Worm (Caenorhabditis elegans) whole organism, late embryonic: ENCODE measurements around the gene Y53G8AM.8.

Source experiments
- ahr-1 ChIP-seq: sonication (generic microtip); optimal IDR thresholded peaks from 2 replicates; lab custom pipeline; 2016; ENCODE audit warnings: missing genetic modification characterization, missing compliant biosample characterization
- ceh-48 ChIP-seq: sonication (generic microtip); optimal IDR thresholded peaks from 2 replicates; lab custom pipeline; 2016; ENCODE audit warnings: missing genetic modification characterization, inconsistent platforms, missing compliant biosample characterization
- elt-2 ChIP-seq: sonication (generic microtip); optimal IDR thresholded peaks from 2 replicates; lab custom pipeline; 2016; ENCODE audit warnings: missing genetic modification reagents, missing genetic modification characterization, missing compliant biosample characterization
- fkh-10 ChIP-seq: fragments of 150-350 bp; optimal IDR thresholded peaks from 2 replicates; lab custom pipeline; 2014; ENCODE audit warnings: missing biosample characterization, missing genetic modification reagents, missing genetic modification characterization
- gmeb-2 ChIP-seq: sonication (generic microtip); optimal IDR thresholded peaks from 2 replicates; lab custom pipeline; 2016; ENCODE audit warnings: missing genetic modification characterization, inconsistent platforms, missing compliant biosample characterization
- lin-11 ChIP-seq: fragments of 200-800 bp; sonication (Bioruptor generic); optimal IDR thresholded peaks from 2 replicates; lab custom pipeline; 2018; ENCODE audit warnings: mild to moderate bottlenecking, missing genetic modification characterization, missing compliant biosample characterization
- madf-2 ChIP-seq: sonication (generic microtip); optimal IDR thresholded peaks from 2 replicates; lab custom pipeline; 2017; ENCODE audit warnings: missing genetic modification characterization, missing compliant biosample characterization
- ref-2 ChIP-seq: sonication (generic microtip); optimal IDR thresholded peaks from 2 replicates; lab custom pipeline; 2016; ENCODE audit warnings: missing genetic modification characterization, missing compliant biosample characterization

- TF ChIP-seq fkh-10 (GFP tag; lab: Kevin White, UChicago) (no peak), lin-11 (no peak), ahr-1 (tag; lab: Kevin White, UChicago) (no peak), gmeb-2 (tag; lab: Kevin White, UChicago) (no peak), ceh-48 (no peak), madf-2 (tag; lab: Kevin White, UChicago) (no peak), ref-2 (no peak), elt-2 (tag; lab: Kevin White, UChicago) (no peak)
These were observed 22.9 kb downstream of the Y53G8AM.8 start, which contains the start of gene Y53G8AM.4 for ce11 chrIII:3255575-3255974.
